Fruit fly (Drosophila melanogaster) whole organism, embryonic: ENCODE measurements around the gene CG6607.

Experiments
- ATbp ChIP-seq: fragments of 200-800 bp; sonication (Bioruptor generic); optimal IDR thresholded peaks from 2 replicates; lab custom pipeline; 2017; ENCODE audit warnings: missing biosample characterization, mild to moderate bottlenecking, missing genetic modification characterization, missing genetic modification reagents
- Antp ChIP-seq: fragments of 200-800 bp; sonication (Bioruptor generic); optimal IDR thresholded peaks from 3 replicates; lab custom pipeline; 2016; ENCODE audit warnings: missing biosample characterization, missing genetic modification characterization
- BEAF-32 ChIP-seq: fragments of 200-800 bp; sonication (Bioruptor generic); optimal IDR thresholded peaks from 3 replicates; lab custom pipeline; 2017; ENCODE audit warnings: missing biosample characterization, missing genetic modification characterization, mild to moderate bottlenecking, moderate library complexity, missing genetic modification reagents
- CG10274 ChIP-seq: fragments of 200-800 bp; sonication (Bioruptor generic); optimal IDR thresholded peaks from 3 replicates; lab custom pipeline; 2017; ENCODE audit warnings: missing biosample characterization, mild to moderate bottlenecking, missing genetic modification characterization
- CG10543 ChIP-seq: fragments of 200-800 bp; sonication (Bioruptor generic); optimal IDR thresholded peaks from 3 replicates; lab custom pipeline; 2017; ENCODE audit warnings: missing biosample characterization, mild to moderate bottlenecking, missing genetic modification characterization, moderate library complexity
- CG11695 ChIP-seq: fragments of 200-800 bp; sonication (Bioruptor generic); IDR thresholded peaks from 3 replicates; pipeline ENCODE4 v1.3.6; 2022; ENCODE audit warnings: missing biosample characterization, missing genetic modification characterization
- CG12071 ChIP-seq: fragments of 200-800 bp; sonication (Bioruptor generic); optimal IDR thresholded peaks from 3 replicates; lab custom pipeline; 2018; ENCODE audit warnings: missing biosample characterization, mild to moderate bottlenecking, missing genetic modification characterization
- CG13296 ChIP-seq: fragments of 200-800 bp; sonication (Bioruptor generic); optimal IDR thresholded peaks from 3 replicates; lab custom pipeline; 2018; ENCODE audit warnings: missing biosample characterization, mild to moderate bottlenecking, missing genetic modification characterization
- CG13894 ChIP-seq: fragments of 200-800 bp; sonication (Bioruptor generic); optimal IDR thresholded peaks from 3 replicates; lab custom pipeline; 2018; ENCODE audit warnings: missing biosample characterization, mild to moderate bottlenecking, missing genetic modification characterization, moderate library complexity
- CG1529 ChIP-seq: fragments of 200-800 bp; sonication (Bioruptor generic); optimal IDR thresholded peaks from 3 replicates; lab custom pipeline; 2018; ENCODE audit warnings: missing biosample characterization, missing genetic modification characterization
- CG17361 ChIP-seq: fragments of 200-800 bp; sonication (Bioruptor generic); IDR thresholded peaks from 3 replicates; pipeline ENCODE4 v1.3.6; 2022; ENCODE audit warnings: missing biosample characterization, missing genetic modification characterization
- CG18599 ChIP-seq: fragments of 200-800 bp; sonication (Bioruptor generic); optimal IDR thresholded peaks from 3 replicates; lab custom pipeline; 2017; ENCODE audit warnings: missing biosample characterization, missing genetic modification characterization, mild to moderate bottlenecking, moderate library complexity, missing genetic modification reagents
- CG30020 ChIP-seq: fragments of 200-800 bp; optimal IDR thresholded peaks from 2 replicates; lab custom pipeline; 2019; ENCODE audit warnings: missing biosample characterization, mild to moderate bottlenecking, missing genetic modification characterization, moderate library complexity
- CG3065 ChIP-seq: fragments of 200-800 bp; sonication (Bioruptor generic); optimal IDR thresholded peaks from 2 replicates; lab custom pipeline; 2016; ENCODE audit warnings: missing biosample characterization, missing genetic modification characterization
- CG4854 ChIP-seq: fragments of 200-800 bp; sonication (Bioruptor generic); optimal IDR thresholded peaks from 2 replicates; lab custom pipeline; 2016; ENCODE audit warnings: missing biosample characterization, missing genetic modification characterization, inconsistent platforms
- CG7357 ChIP-seq: fragments of 200-800 bp; sonication (Bioruptor generic); IDR thresholded peaks from 3 replicates; pipeline ENCODE4 v1.3.6; 2022; ENCODE audit warnings: missing biosample characterization, missing genetic modification characterization
- CG8089 ChIP-seq: fragments of 200-800 bp; sonication (Bioruptor generic); optimal IDR thresholded peaks from 3 replicates; lab custom pipeline; 2016; ENCODE audit warnings: missing biosample characterization, missing genetic modification characterization
- CG8944 ChIP-seq: fragments of 200-800 bp; sonication (Bioruptor generic); optimal IDR thresholded peaks from 3 replicates; lab custom pipeline; 2016; ENCODE audit warnings: missing biosample characterization, missing genetic modification characterization
- Camta ChIP-seq: fragments of 200-800 bp; sonication (Bioruptor generic); optimal IDR thresholded peaks from 2 replicates; lab custom pipeline; 2016; ENCODE audit warnings: missing biosample characterization, missing genetic modification characterization
- Deaf1 ChIP-seq: fragments of 200-800 bp; optimal IDR thresholded peaks from 3 replicates; lab custom pipeline; 2019; ENCODE audit warnings: missing biosample characterization, mild to moderate bottlenecking, missing genetic modification characterization, moderate library complexity
- Dip3 ChIP-seq: fragments of 200-800 bp; sonication (Bioruptor generic); optimal IDR thresholded peaks from 3 replicates; lab custom pipeline; 2016; ENCODE audit warnings: missing biosample characterization, missing genetic modification characterization
- Dll ChIP-seq: fragments of 200-800 bp; sonication (Bioruptor generic); IDR thresholded peaks from 4 replicates; pipeline ENCODE4 v1.3.6; 2022; ENCODE audit warnings: missing biosample characterization, missing genetic modification characterization; ENCODE audit not compliant: partially characterized antibody
- Gsc ChIP-seq: fragments of 200-800 bp; sonication (Bioruptor generic); IDR thresholded peaks from 2 replicates; pipeline ENCODE4 v1.3.6; 2022; ENCODE audit warnings: missing biosample characterization, missing genetic modification characterization
- HLH3B ChIP-seq: fragments of 200-800 bp; sonication (Bioruptor generic); IDR thresholded peaks from 2 replicates; pipeline ENCODE4 v1.3.6; 2022; ENCODE audit warnings: missing biosample characterization, missing genetic modification characterization
- Jarid2 ChIP-seq: fragments of 200-800 bp; sonication (Bioruptor generic); optimal IDR thresholded peaks from 3 replicates; lab custom pipeline; 2017; ENCODE audit warnings: mild to moderate bottlenecking, missing biosample characterization, missing genetic modification reagents, missing genetic modification characterization
- Kr ChIP-seq: fragments of 200-800 bp; sonication (Bioruptor generic); optimal IDR thresholded peaks from 2 replicates; lab custom pipeline; 2017; ENCODE audit warnings: missing biosample characterization, mild to moderate bottlenecking, missing genetic modification characterization
- MBD-R2 ChIP-seq: fragments of 200-800 bp; sonication (Bioruptor generic); IDR thresholded peaks from 2 replicates; pipeline ENCODE4 v1.3.6; 2022; ENCODE audit warnings: missing biosample characterization, missing genetic modification characterization
- Neu2 ChIP-seq: fragments of 200-800 bp; sonication (Bioruptor generic); optimal IDR thresholded peaks from 3 replicates; lab custom pipeline; 2016; ENCODE audit warnings: missing biosample characterization, missing genetic modification characterization, borderline replicate concordance
- Oaz ChIP-seq: fragments of 200-800 bp; sonication (Bioruptor generic); IDR thresholded peaks from 2 replicates; pipeline ENCODE4 v1.3.6; 2022; ENCODE audit warnings: missing biosample characterization, missing genetic modification characterization
- Ssrp ChIP-seq: fragments of 200-800 bp; sonication (Bioruptor generic); optimal IDR thresholded peaks from 2 replicates; lab custom pipeline; 2018; ENCODE audit warnings: missing biosample characterization, mild to moderate bottlenecking, missing genetic modification characterization, moderate library complexity
- Tbp ChIP-seq: fragments of >200 bp; optimal IDR thresholded peaks from 2 replicates; lab custom pipeline; 2018; ENCODE audit warnings: missing biosample characterization, missing genetic modification characterization
- Trl ChIP-seq, 3 experiments: fragments of >200 bp in 2 of 3; fragments of 200-800 bp in 1 of 3; sonication (Bioruptor generic) in 1 of 3; optimal IDR thresholded peaks; 2 replicates in 1 of 3; 3 replicates in 2 of 3; lab custom pipeline; 2016 to 2017; ENCODE audit warnings: missing biosample characterization in 1 of 3, missing genetic modification characterization in 1 of 3
- Xbp1 ChIP-seq: fragments of 200-800 bp; sonication (Bioruptor generic); optimal IDR thresholded peaks from 3 replicates; lab custom pipeline; 2016; ENCODE audit warnings: missing biosample characterization, mild to moderate bottlenecking, missing genetic modification characterization
- abd-A ChIP-seq: fragments of 200-800 bp; sonication (Bioruptor generic); optimal IDR thresholded peaks from 3 replicates; lab custom pipeline; 2019; ENCODE audit warnings: missing biosample characterization, mild to moderate bottlenecking, missing genetic modification characterization, moderate library complexity
- ap ChIP-seq: fragments of 200-800 bp; sonication (Bioruptor generic); IDR thresholded peaks from 2 replicates; pipeline ENCODE4 v1.3.6; 2022; ENCODE audit warnings: missing biosample characterization, missing genetic modification characterization
- ash1 ChIP-seq: fragments of 200-800 bp; sonication (Bioruptor generic); optimal IDR thresholded peaks from 2 replicates; lab custom pipeline; 2018; ENCODE audit warnings: missing biosample characterization, mild to moderate bottlenecking, missing genetic modification characterization
- bbx ChIP-seq: fragments of 200-800 bp; sonication (Bioruptor generic); IDR thresholded peaks from 2 replicates; pipeline ENCODE4 v1.3.6; 2022; ENCODE audit warnings: missing biosample characterization, missing genetic modification characterization; ENCODE audit not compliant: partially characterized antibody
- btn ChIP-seq: fragments of 200-800 bp; sonication (Bioruptor generic); optimal IDR thresholded peaks from 2 replicates; lab custom pipeline; 2016; ENCODE audit warnings: missing biosample characterization, missing genetic modification characterization
- crol ChIP-seq: fragments of 200-800 bp; sonication (Bioruptor generic); IDR thresholded peaks from 2 replicates; pipeline ENCODE4 v1.3.6; 2022; ENCODE audit warnings: missing biosample characterization, missing genetic modification characterization
- eyg ChIP-seq: fragments of 200-800 bp; sonication (Bioruptor generic); optimal IDR thresholded peaks from 3 replicates; lab custom pipeline; 2016; ENCODE audit warnings: missing biosample characterization, missing genetic modification characterization
- ftz-f1 ChIP-seq: fragments of 200-800 bp; sonication (Bioruptor generic); optimal IDR thresholded peaks from 2 replicates; lab custom pipeline; 2016; ENCODE audit warnings: missing biosample characterization, missing genetic modification characterization
- gsb ChIP-seq: fragments of 200-800 bp; sonication (Bioruptor generic); IDR thresholded peaks from 2 replicates; pipeline ENCODE4 v1.3.6; 2022; ENCODE audit warnings: missing biosample characterization, missing genetic modification characterization
- lab ChIP-seq: fragments of 200-800 bp; sonication (Bioruptor generic); optimal IDR thresholded peaks from 3 replicates; lab custom pipeline; 2017; ENCODE audit warnings: missing biosample characterization, missing genetic modification characterization, mild to moderate bottlenecking, moderate library complexity, missing genetic modification reagents
- nerfin-2 ChIP-seq: fragments of 200-800 bp; sonication (Bioruptor generic); IDR thresholded peaks from 2 replicates; pipeline ENCODE4 v1.3.6; 2022; ENCODE audit warnings: missing biosample characterization, missing genetic modification characterization; ENCODE audit not compliant: partially characterized antibody
- onecut ChIP-seq: fragments of 200-800 bp; sonication (Bioruptor generic); IDR thresholded peaks from 2 replicates; pipeline ENCODE4 v1.3.6; 2022; ENCODE audit warnings: missing biosample characterization, missing genetic modification characterization
- pros ChIP-seq: fragments of 200-800 bp; sonication (Bioruptor generic); optimal IDR thresholded peaks from 3 replicates; lab custom pipeline; 2019; ENCODE audit warnings: missing biosample characterization, mild to moderate bottlenecking, missing genetic modification characterization, moderate library complexity
- sc ChIP-seq, 3 experiments: fragments of >200 bp in 2 of 3; fragments of 200-800 bp in 1 of 3; sonication (Bioruptor generic) in 1 of 3; optimal IDR thresholded peaks; 2 replicates in 2 of 3; 3 replicates in 1 of 3; lab custom pipeline; 2017; ENCODE audit warnings: mild to moderate bottlenecking in 1 of 3, missing biosample characterization in 1 of 3, missing genetic modification characterization in 1 of 3, missing genetic modification reagents in 1 of 3
- sob ChIP-seq: fragments of 200-800 bp; sonication (Bioruptor generic); IDR thresholded peaks from 2 replicates; pipeline ENCODE4 v1.3.6; 2022; ENCODE audit warnings: missing biosample characterization, missing genetic modification characterization
- tna ChIP-seq: fragments of 200-800 bp; sonication (Bioruptor generic); IDR thresholded peaks from 2 replicates; pipeline ENCODE4 v1.3.6; 2022; ENCODE audit warnings: missing biosample characterization, missing genetic modification characterization; ENCODE audit not compliant: partially characterized antibody
- vvl ChIP-seq: fragments of 200-800 bp; sonication (Bioruptor generic); IDR thresholded peaks from 2 replicates; pipeline ENCODE4 v1.3.6; 2022; ENCODE audit warnings: missing biosample characterization, missing genetic modification characterization

The CG6607 gene

DNA sequence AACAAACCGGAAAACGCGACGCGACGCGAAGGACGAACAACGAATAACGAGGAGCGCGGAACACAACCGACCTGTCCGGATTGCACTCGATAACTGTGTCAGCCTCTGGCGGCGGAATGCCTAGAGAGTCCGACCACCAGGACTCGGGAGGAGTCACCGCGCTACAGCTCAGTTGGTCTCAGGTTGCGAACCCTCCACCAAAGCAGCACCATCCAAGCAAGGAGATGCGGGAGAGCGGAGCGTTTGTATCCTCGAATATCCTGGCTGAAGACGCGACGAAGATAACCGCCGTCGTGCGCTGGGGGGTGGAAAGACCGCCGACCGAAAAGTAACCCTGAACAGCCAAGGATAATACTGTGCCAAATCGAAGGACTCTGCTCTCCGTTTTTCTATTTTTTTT, 49.5 kb downstream of the CG6607 start (continued):
- TF ChIP-seq Tbp (GFP tag; lab: Kevin White, UChicago) (no peak), Jarid2 (GFP tag; lab: Kevin White, UChicago) (peak; percentile 37), BEAF-32 (GFP tag; lab: Kevin White, UChicago) (no peak), CG11695 (GFP tag; lab: Robert Waterston, UW) (no peak), CG17361 (GFP tag; lab: Robert Waterston, UW) (no peak), bbx (GFP tag; lab: Robert Waterston, UW) (peak; percentile 37; the same call in 1 of the 2 replicates), Neu2 (GFP tag; lab: Kevin White, UChicago) (no peak), nerfin-2 (GFP tag; lab: Robert Waterston, UW) (no peak), abd-A (peak; percentile 47), CG12071 (GFP tag; lab: Kevin White, UChicago) (peak; percentile 14), CG10274 (GFP tag; lab: Kevin White, UChicago) (no peak), onecut (GFP tag; lab: Robert Waterston, UW) (0 out of 2 replicates have a peak, but pooled peaks have one; percentile 26), CG13296 (GFP tag; lab: Kevin White, UChicago) (no peak), pros (peak; percentile 99), gsb (GFP tag; lab: Robert Waterston, UW) (no peak), MBD-R2 (GFP tag; lab: Robert Waterston, UW) (no peak), Dll (GFP tag; lab: Robert Waterston, UW) (no peak), CG10543 (GFP tag; lab: Kevin White, UChicago) (peak; percentile 16), CG18599 (GFP tag; lab: Kevin White, UChicago) (no peak), CG4854 (no peak), Oaz (GFP tag; lab: Robert Waterston, UW) (no peak), CG30020 (tag; lab: Kevin White, UChicago) (no peak), sob (GFP tag; lab: Robert Waterston, UW) (peak; percentile 11; the same call in 1 of the 2 replicates), Antp (GFP tag; lab: Kevin White, UChicago) (no peak), ftz-f1 (GFP tag; lab: Kevin White, UChicago) (no peak), Camta (GFP tag; lab: Kevin White, UChicago) (no peak), lab (GFP tag; lab: Kevin White, UChicago) (peak; percentile 6), eyg (no peak), CG1529 (GFP tag; lab: Kevin White, UChicago) (no peak), Trl (optimal IDR thresholded peaks at IDR 0.05; lab: Kevin White, UChicago) (peak; percentile 2 to 20), Trl (GFP tag; optimal IDR thresholded peaks at IDR 0.05; lab: Kevin White, UChicago) (no peak), Ssrp (tag; lab: Kevin White, UChicago) (no peak), Kr (GFP tag; lab: Kevin White, UChicago) (no peak), Dip3 (peak; percentile 6), CG3065 (GFP tag; lab: Kevin White, UChicago) (no peak), Gsc (GFP tag; lab: Robert Waterston, UW) (no peak), CG13894 (tag; lab: Kevin White, UChicago) (peak; percentile 96), Xbp1 (GFP tag; lab: Kevin White, UChicago) (no peak), sc (optimal IDR thresholded peaks at IDR 0.05; lab: Kevin White, UChicago) (no peak), sc (GFP tag; optimal IDR thresholded peaks at IDR 0.05; lab: Kevin White, UChicago) (no peak), ash1 (GFP tag; lab: Kevin White, UChicago) (peak; percentile 33), ap (GFP tag; lab: Robert Waterston, UW) (no peak), vvl (GFP tag; lab: Robert Waterston, UW) (peak; percentile 26; the same call in 1 of the 2 replicates), ATbp (GFP tag; lab: Kevin White, UChicago) (no peak), tna (no peak), CG7357 (no peak), btn (no peak), Deaf1 (tag; lab: Kevin White, UChicago) (peak; percentile 83), CG8089 (GFP tag; lab: Kevin White, UChicago) (no peak), CG8944 (GFP tag; lab: Kevin White, UChicago) (no peak), HLH3B (no peak), crol (peak; percentile 41; the same call in 1 of the 2 replicates)
